Fruit fly (Drosophila melanogaster) whole organism, embryonic: Measurements from ENCODE around the gene CG43675.

Source experiments
- Ada2b ChIP-seq: fragments of 200-800 bp; sonication (Bioruptor generic); IDR thresholded peaks from 2 replicates; pipeline ENCODE4 v1.3.6; 2022; ENCODE audit warnings: missing biosample characterization, missing genetic modification characterization
- Atf6 ChIP-seq: fragments of 200-800 bp; sonication (Bioruptor generic); IDR thresholded peaks from 2 replicates; pipeline ENCODE4 v1.3.6; 2022; ENCODE audit warnings: missing biosample characterization, missing genetic modification characterization
- Awh ChIP-seq: fragments of 200-800 bp; sonication (Bioruptor generic); IDR thresholded peaks from 2 replicates; pipeline ENCODE4, ENCODE4 v1.3.6; 2022; ENCODE audit warnings: missing biosample characterization, missing genetic modification characterization
- BEAF-32 ChIP-seq: fragments of 200-800 bp; sonication (Bioruptor generic); optimal IDR thresholded peaks from 3 replicates; lab custom pipeline; 2017; ENCODE audit warnings: missing biosample characterization, missing genetic modification characterization, mild to moderate bottlenecking, moderate library complexity, missing genetic modification reagents
- CG10366 ChIP-seq: fragments of 200-800 bp; sonication (Bioruptor generic); IDR thresholded peaks from 2 replicates; pipeline ENCODE4 v1.3.6; 2022; ENCODE audit warnings: missing biosample characterization, missing genetic modification characterization
- CG10462 ChIP-seq: fragments of 200-800 bp; sonication (Bioruptor generic); optimal IDR thresholded peaks from 2 replicates; lab custom pipeline; 2016; ENCODE audit warnings: missing biosample characterization, missing genetic modification characterization
- CG11085 ChIP-seq: fragments of 200-800 bp; sonication (Bioruptor generic); IDR thresholded peaks from 2 replicates; pipeline ENCODE4 v1.3.6; 2022; ENCODE audit warnings: missing biosample characterization, missing genetic modification characterization
- CG15601 ChIP-seq: fragments of 200-800 bp; sonication (Bioruptor generic); optimal IDR thresholded peaks from 3 replicates; lab custom pipeline; 2019; ENCODE audit warnings: missing biosample characterization, mild to moderate bottlenecking, missing genetic modification characterization, moderate library complexity
- CG18599 ChIP-seq: fragments of 200-800 bp; sonication (Bioruptor generic); optimal IDR thresholded peaks from 3 replicates; lab custom pipeline; 2017; ENCODE audit warnings: missing biosample characterization, missing genetic modification characterization, mild to moderate bottlenecking, moderate library complexity, missing genetic modification reagents
- CG4820 ChIP-seq: fragments of 200-800 bp; sonication (Bioruptor generic); optimal IDR thresholded peaks from 3 replicates; lab custom pipeline; 2016; ENCODE audit warnings: missing biosample characterization, missing genetic modification characterization
- CG4854 ChIP-seq: fragments of 200-800 bp; sonication (Bioruptor generic); optimal IDR thresholded peaks from 2 replicates; lab custom pipeline; 2016; ENCODE audit warnings: missing biosample characterization, missing genetic modification characterization, inconsistent platforms
- CG5180 ChIP-seq: fragments of 200-800 bp; sonication (Bioruptor generic); optimal IDR thresholded peaks from 3 replicates; lab custom pipeline; 2017; ENCODE audit warnings: missing biosample characterization, missing genetic modification characterization, mild to moderate bottlenecking, moderate library complexity, missing genetic modification reagents
- CG6254 ChIP-seq: fragments of 200-800 bp; sonication (Bioruptor generic); optimal IDR thresholded peaks from 3 replicates; lab custom pipeline; 2017; ENCODE audit warnings: mild to moderate bottlenecking, missing biosample characterization, missing genetic modification reagents, missing genetic modification characterization
- CG8359 ChIP-seq: fragments of 200-800 bp; sonication (Bioruptor generic); optimal IDR thresholded peaks from 2 replicates; lab custom pipeline; 2017; ENCODE audit warnings: missing biosample characterization, mild to moderate bottlenecking, missing genetic modification characterization, borderline replicate concordance
- CG9215 ChIP-seq: fragments of 200-800 bp; sonication (Bioruptor generic); IDR thresholded peaks from 2 replicates; pipeline ENCODE4 v1.3.6; 2022; ENCODE audit warnings: missing biosample characterization, missing genetic modification characterization
- CG9876 ChIP-seq: fragments of 200-800 bp; sonication (Bioruptor generic); optimal IDR thresholded peaks from 2 replicates; lab custom pipeline; 2016; ENCODE audit warnings: missing biosample characterization, missing genetic modification characterization
- CG9932 ChIP-seq: fragments of 200-800 bp; sonication (Bioruptor generic); IDR thresholded peaks from 2 replicates; pipeline ENCODE4 v1.3.6; 2022; ENCODE audit warnings: missing biosample characterization, missing genetic modification characterization
- Dad ChIP-seq: fragments of 200-800 bp; sonication (Bioruptor generic); optimal IDR thresholded peaks from 3 replicates; lab custom pipeline; 2016; ENCODE audit warnings: missing biosample characterization, missing genetic modification characterization
- Dbx ChIP-seq: fragments of 200-800 bp; sonication (Bioruptor generic); IDR thresholded peaks from 3 replicates; pipeline ENCODE4 v1.3.6; 2022; ENCODE audit warnings: missing biosample characterization, missing genetic modification characterization
- Doc2 ChIP-seq: fragments of 200-800 bp; sonication (Bioruptor generic); IDR thresholded peaks from 2 replicates; pipeline ENCODE4 v1.3.6; 2022; ENCODE audit warnings: missing biosample characterization, missing genetic modification characterization
- ERR ChIP-seq: fragments of 200-800 bp; sonication (Bioruptor generic); optimal IDR thresholded peaks from 2 replicates; lab custom pipeline; 2016; ENCODE audit warnings: missing biosample characterization, missing genetic modification characterization
- Eip74EF ChIP-seq, 2 experiments: fragments of 200-800 bp in 1 of 2; fragments of >200 bp in 1 of 2; sonication (Bioruptor generic) in 1 of 2; optimal IDR thresholded peaks; 2 replicates each; lab custom pipeline; 2017 to 2019; ENCODE audit warnings: missing biosample characterization in 2 of 2, missing genetic modification characterization in 2 of 2, mild to moderate bottlenecking in 1 of 2, moderate library complexity in 1 of 2
- Fer2 ChIP-seq: fragments of 200-800 bp; sonication (Bioruptor generic); optimal IDR thresholded peaks from 2 replicates; lab custom pipeline; 2018; ENCODE audit warnings: missing biosample characterization, mild to moderate bottlenecking, missing genetic modification characterization, moderate library complexity
- Hey ChIP-seq: fragments of 200-800 bp; sonication (Bioruptor generic); optimal IDR thresholded peaks from 3 replicates; lab custom pipeline; 2018; ENCODE audit warnings: missing biosample characterization, mild to moderate bottlenecking, missing genetic modification characterization
- Hr51 ChIP-seq, 2 experiments: fragments of 200-800 bp; sonication (Bioruptor generic); optimal IDR thresholded peaks; 2 replicates in 1 of 2; 3 replicates in 1 of 2; lab custom pipeline; 2016 to 2018; ENCODE audit warnings: missing biosample characterization in 2 of 2, missing genetic modification characterization in 2 of 2, mild to moderate bottlenecking in 1 of 2, moderate library complexity in 1 of 2
- MESR4 ChIP-seq: fragments of 200-800 bp; sonication (Bioruptor generic); optimal IDR thresholded peaks from 2 replicates; lab custom pipeline; 2018; ENCODE audit warnings: missing biosample characterization, mild to moderate bottlenecking, missing genetic modification characterization, moderate library complexity
- Meics ChIP-seq: fragments of 200-800 bp; sonication (Bioruptor generic); optimal IDR thresholded peaks from 2 replicates; lab custom pipeline; 2017; ENCODE audit warnings: missing biosample characterization, mild to moderate bottlenecking, missing genetic modification characterization
- Mes4 ChIP-seq: fragments of 200-800 bp; sonication (Bioruptor generic); optimal IDR thresholded peaks from 2 replicates; lab custom pipeline; 2016; ENCODE audit warnings: missing biosample characterization, missing genetic modification characterization
- NC2β ChIP-seq: fragments of 200-800 bp; sonication (Bioruptor generic); optimal IDR thresholded peaks from 2 replicates; lab custom pipeline; 2016; ENCODE audit warnings: missing biosample characterization, missing genetic modification characterization
- Nf-YA ChIP-seq: fragments of 200-800 bp; sonication (Bioruptor generic); IDR thresholded peaks from 2 replicates; pipeline ENCODE4 v1.3.6; 2022; ENCODE audit warnings: missing biosample characterization, missing genetic modification characterization
- Optix ChIP-seq: fragments of 200-800 bp; sonication (Bioruptor generic); IDR thresholded peaks from 3 replicates; pipeline ENCODE4 v1.3.6; 2022; ENCODE audit warnings: missing biosample characterization, missing genetic modification characterization
- Ssrp ChIP-seq: fragments of 200-800 bp; sonication (Bioruptor generic); optimal IDR thresholded peaks from 2 replicates; lab custom pipeline; 2018; ENCODE audit warnings: missing biosample characterization, mild to moderate bottlenecking, missing genetic modification characterization, moderate library complexity
- ac ChIP-seq: fragments of 200-800 bp; sonication (Bioruptor generic); optimal IDR thresholded peaks from 3 replicates; lab custom pipeline; 2017; ENCODE audit warnings: missing biosample characterization, mild to moderate bottlenecking, missing genetic modification characterization
- bab2 ChIP-seq: fragments of 200-800 bp; sonication (Bioruptor generic); optimal IDR thresholded peaks from 2 replicates; lab custom pipeline; 2016; ENCODE audit warnings: missing biosample characterization, missing genetic modification characterization
- caup ChIP-seq: fragments of 200-800 bp; sonication (Bioruptor generic); optimal IDR thresholded peaks from 3 replicates; lab custom pipeline; 2017; ENCODE audit warnings: missing biosample characterization, mild to moderate bottlenecking, missing genetic modification characterization, moderate library complexity; ENCODE audit not compliant: severe bottlenecking
- dmrt99B ChIP-seq: fragments of 200-800 bp; sonication (Bioruptor generic); optimal IDR thresholded peaks from 2 replicates; lab custom pipeline; 2018; ENCODE audit warnings: missing biosample characterization, mild to moderate bottlenecking, missing genetic modification characterization, moderate library complexity
- eve ChIP-seq, 2 experiments: fragments of >200 bp; optimal IDR thresholded peaks; 2 replicates each; lab custom pipeline; 2017; ENCODE audit warnings: missing biosample characterization in 2 of 2, missing genetic modification characterization in 2 of 2
- ewg ChIP-seq: fragments of 200-800 bp; sonication (Bioruptor generic); optimal IDR thresholded peaks from 3 replicates; lab custom pipeline; 2017; ENCODE audit warnings: mild to moderate bottlenecking, missing biosample characterization, missing genetic modification reagents, missing genetic modification characterization
- fu2 ChIP-seq: fragments of 200-800 bp; sonication (Bioruptor generic); optimal IDR thresholded peaks from 2 replicates; lab custom pipeline; 2016; ENCODE audit warnings: missing biosample characterization, missing genetic modification characterization
- lab ChIP-seq: fragments of 200-800 bp; sonication (Bioruptor generic); optimal IDR thresholded peaks from 3 replicates; lab custom pipeline; 2017; ENCODE audit warnings: missing biosample characterization, missing genetic modification characterization, mild to moderate bottlenecking, moderate library complexity, missing genetic modification reagents
- lmd ChIP-seq: fragments of 200-800 bp; sonication (Bioruptor generic); IDR thresholded peaks from 2 replicates; pipeline ENCODE4 v1.3.6; 2022; ENCODE audit warnings: missing biosample characterization, missing genetic modification characterization
- luna ChIP-seq: fragments of 200-800 bp; sonication (Bioruptor generic); optimal IDR thresholded peaks from 2 replicates; lab custom pipeline; 2016; ENCODE audit warnings: missing biosample characterization, missing genetic modification characterization
- prd ChIP-seq, 3 experiments: fragments of >200 bp in 2 of 3; fragments of 200-800 bp in 1 of 3; sonication (Bioruptor generic) in 1 of 3; optimal IDR thresholded peaks in 2 of 3; IDR thresholded peaks in 1 of 3; 2 replicates in 2 of 3; 3 replicates in 1 of 3; pipeline versions ENCODE4 v1.3.6 to Lab custom; 2017 to 2022; ENCODE audit warnings: missing biosample characterization in 1 of 3, missing genetic modification characterization in 1 of 3
- salm ChIP-seq: fragments of 200-800 bp; sonication (Bioruptor generic); optimal IDR thresholded peaks from 2 replicates; lab custom pipeline; 2018; ENCODE audit warnings: missing biosample characterization, mild to moderate bottlenecking, missing genetic modification characterization
- sc ChIP-seq, 3 experiments: fragments of >200 bp in 2 of 3; fragments of 200-800 bp in 1 of 3; sonication (Bioruptor generic) in 1 of 3; optimal IDR thresholded peaks; 2 replicates in 2 of 3; 3 replicates in 1 of 3; lab custom pipeline; 2017; ENCODE audit warnings: mild to moderate bottlenecking in 1 of 3, missing biosample characterization in 1 of 3, missing genetic modification characterization in 1 of 3, missing genetic modification reagents in 1 of 3
- sens ChIP-seq: fragments of 200-800 bp; sonication (Bioruptor generic); peaks from one replicate; lab custom pipeline; 2016; ENCODE audit warnings: missing biosample characterization, missing genetic modification characterization
- sob ChIP-seq: fragments of 200-800 bp; sonication (Bioruptor generic); IDR thresholded peaks from 2 replicates; pipeline ENCODE4 v1.3.6; 2022; ENCODE audit warnings: missing biosample characterization, missing genetic modification characterization
- tup ChIP-seq: fragments of 200-800 bp; sonication (Bioruptor generic); optimal IDR thresholded peaks from 2 replicates; lab custom pipeline; 2016; ENCODE audit warnings: missing biosample characterization, mild to moderate bottlenecking, missing genetic modification characterization, moderate library complexity
- wor ChIP-seq: fragments of 200-800 bp; sonication (Bioruptor generic); IDR thresholded peaks from 2 replicates; pipeline ENCODE4 v1.3.6; 2022; ENCODE audit warnings: missing biosample characterization, missing genetic modification characterization

The CG43675 gene

DNA sequence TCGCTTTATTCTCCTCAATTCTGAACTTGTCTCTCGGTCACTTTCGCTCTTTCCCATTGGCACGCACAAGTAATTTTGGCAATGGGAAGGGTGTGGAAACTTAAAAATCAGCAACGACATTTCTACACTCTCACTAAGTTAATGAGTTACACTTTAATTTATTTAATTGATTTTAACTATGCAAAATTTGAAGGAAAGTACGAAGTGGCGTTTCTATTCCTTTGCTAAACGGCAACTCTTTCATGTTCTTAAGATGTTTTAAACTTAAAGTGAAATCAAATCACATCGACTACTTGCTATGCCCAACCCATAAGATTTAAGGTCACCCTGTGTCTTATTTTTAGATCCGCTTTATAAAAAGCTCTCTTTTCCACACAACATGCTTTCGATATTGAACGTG, 15.1 kb downstream of the CG43675 start (continued):
- TF ChIP-seq Dbx (GFP tag; lab: Robert Waterston, UW) = peak; percentile 71; the same call in 2 of the 3 replicates
- peak; percentile 74 for TF ChIP-seq sob
- TF ChIP-seq sens (GFP tag; lab: Kevin White, UChicago) = peak; percentile 81
- no peak for TF ChIP-seq Eip74EF (GFP tag; optimal IDR thresholded peaks at IDR 0.05; lab: Kevin White, UChicago)
- no peak for TF ChIP-seq tup (GFP tag; lab: Kevin White, UChicago)
- no peak for TF ChIP-seq BEAF-32 (GFP tag; lab: Kevin White, UChicago)
- no peak for TF ChIP-seq CG15601 (tag; lab: Kevin White, UChicago)
- TF ChIP-seq CG5180 (GFP tag; lab: Kevin White, UChicago) = peak; percentile 2
- TF ChIP-seq ERR = peak; percentile 48
- peak; percentile 69 for TF ChIP-seq Ada2b
- TF ChIP-seq eve (GFP tag; optimal IDR thresholded peaks at IDR 0.05; lab: Kevin White, UChicago) = no peak
- TF ChIP-seq fu2 = peak; percentile 19
- no peak for TF ChIP-seq sc (optimal IDR thresholded peaks at IDR 0.05; lab: Kevin White, UChicago)
- TF ChIP-seq sc (GFP tag; optimal IDR thresholded peaks at IDR 0.05; lab: Kevin White, UChicago) = no peak
- TF ChIP-seq CG9215 = peak; percentile 36; the same call in 1 of the 2 replicates
- no peak for TF ChIP-seq Dad (GFP tag; lab: Kevin White, UChicago)
- TF ChIP-seq luna (GFP tag; lab: Kevin White, UChicago) = no peak
- TF ChIP-seq CG9876 (GFP tag; lab: Kevin White, UChicago) = no peak
- TF ChIP-seq CG4854 (GFP tag; lab: Kevin White, UChicago) = peak; percentile 1
- no peak for TF ChIP-seq Awh
- TF ChIP-seq MESR4 (GFP tag; lab: Kevin White, UChicago) = no peak
- TF ChIP-seq CG10462 (GFP tag; lab: Kevin White, UChicago) = no peak
- peak; percentile 70; the same call in 1 of the 2 replicates for TF ChIP-seq lmd
- no peak for TF ChIP-seq wor
- no peak for TF ChIP-seq prd (optimal IDR thresholded peaks at IDR 0.05; lab: Kevin White, UChicago)
- peak; percentile 64; the same call in 2 of the 3 replicates for TF ChIP-seq prd (GFP tag; IDR thresholded peaks at IDR 0.05; lab: Robert Waterston, UW)
- no peak for TF ChIP-seq Optix
- no peak for TF ChIP-seq CG10366 (GFP tag; lab: Robert Waterston, UW)
- TF ChIP-seq Hey = no peak
- peak; percentile 69 for TF ChIP-seq CG9932 (GFP tag; lab: Robert Waterston, UW)
- TF ChIP-seq CG11085 (GFP tag; lab: Robert Waterston, UW) = no peak
- peak; percentile 30 for TF ChIP-seq salm (tag; lab: Kevin White, UChicago)
- TF ChIP-seq dmrt99B (tag; lab: Kevin White, UChicago) = peak; percentile 68
- TF ChIP-seq CG4820 = no peak
- peak; percentile 24 for TF ChIP-seq caup (GFP tag; lab: Kevin White, UChicago)
- no peak for TF ChIP-seq ac
- no peak for TF ChIP-seq Nf-YA (GFP tag; lab: Robert Waterston, UW)
- peak; percentile 82 for TF ChIP-seq Atf6 (GFP tag; lab: Robert Waterston, UW)
- peak in 1 of 2 experiments; percentile 84 for TF ChIP-seq Hr51 (GFP tag; optimal IDR thresholded peaks at IDR 0.05; lab: Kevin White, UChicago)
- TF ChIP-seq Doc2 = no peak
- no peak for TF ChIP-seq Ssrp (tag; lab: Kevin White, UChicago)
- no peak for TF ChIP-seq NC2β
- peak; percentile 73 for TF ChIP-seq lab (GFP tag; lab: Kevin White, UChicago)
- no peak for TF ChIP-seq Fer2 (tag; lab: Kevin White, UChicago)
- TF ChIP-seq Mes4 (GFP tag; lab: Kevin White, UChicago) = no peak
- TF ChIP-seq Meics = peak; percentile 76
- peak; percentile 59 for TF ChIP-seq CG18599 (GFP tag; lab: Kevin White, UChicago)
- no peak for TF ChIP-seq CG8359
- peak; percentile 17 for TF ChIP-seq bab2
- no peak for TF ChIP-seq ewg
- TF ChIP-seq CG6254 (GFP tag; lab: Kevin White, UChicago) = no peak
